Worm (Caenorhabditis elegans) whole organism, late embryonic: ENCODE results near the gene T13C5.9.

Experiments used
- C08G9.2 ChIP-seq: sonication (generic microtip); optimal IDR thresholded peaks from 2 replicates; lab custom pipeline; 2016; ENCODE audit warnings: mild to moderate bottlenecking, missing genetic modification characterization, moderate library complexity, missing compliant biosample characterization
- C38D4.7 ChIP-seq: fragments of 200-800 bp; sonication (Bioruptor generic); optimal IDR thresholded peaks from 2 replicates; lab custom pipeline; 2018; ENCODE audit warnings: mild to moderate bottlenecking, missing genetic modification characterization, moderate library complexity, missing compliant biosample characterization
- K02D7.2 ChIP-seq: sonication (generic microtip); optimal IDR thresholded peaks from 2 replicates; lab custom pipeline; 2017; ENCODE audit warnings: mild to moderate bottlenecking, missing genetic modification characterization, missing compliant biosample characterization
- T23F11.4 ChIP-seq: fragments of 200-800 bp; sonication (Bioruptor generic); optimal IDR thresholded peaks from 2 replicates; lab custom pipeline; 2018; ENCODE audit warnings: mild to moderate bottlenecking, missing genetic modification characterization, missing compliant biosample characterization
- Y22D7AL.16 ChIP-seq: sonication (generic microtip); optimal IDR thresholded peaks from 2 replicates; lab custom pipeline; 2016; ENCODE audit warnings: missing genetic modification characterization, missing compliant biosample characterization
- ahr-1 ChIP-seq: sonication (generic microtip); optimal IDR thresholded peaks from 2 replicates; lab custom pipeline; 2016; ENCODE audit warnings: missing genetic modification characterization, missing compliant biosample characterization
- ama-1 ChIP-seq: fragments of 150-350 bp; optimal IDR thresholded peaks from 2 replicates; lab custom pipeline; 2014
- ceh-19 ChIP-seq: fragments of 200-800 bp; sonication (Bioruptor generic); optimal IDR thresholded peaks from 2 replicates; lab custom pipeline; 2018; ENCODE audit warnings: mild to moderate bottlenecking, missing genetic modification characterization, missing compliant biosample characterization
- ceh-2 ChIP-seq: sonication (generic microtip); optimal IDR thresholded peaks from 2 replicates; lab custom pipeline; 2016; ENCODE audit warnings: missing genotype, missing genetic modification characterization, missing compliant biosample characterization
- ceh-22 ChIP-seq: sonication (generic microtip); optimal IDR thresholded peaks from 2 replicates; lab custom pipeline; 2017; ENCODE audit warnings: missing biosample characterization, missing genetic modification characterization
- ceh-24 ChIP-seq: sonication (generic microtip); optimal IDR thresholded peaks from 2 replicates; lab custom pipeline; 2016; ENCODE audit warnings: mild to moderate bottlenecking, missing genetic modification characterization, missing compliant biosample characterization
- ceh-31 ChIP-seq: sonication (generic microtip); optimal IDR thresholded peaks from 2 replicates; lab custom pipeline; 2016; ENCODE audit warnings: missing genetic modification characterization, missing compliant biosample characterization
- ceh-34 ChIP-seq: sonication (generic microtip); optimal IDR thresholded peaks from 2 replicates; lab custom pipeline; 2016; ENCODE audit warnings: mild to moderate bottlenecking, missing genetic modification characterization, missing compliant biosample characterization
- ceh-45 ChIP-seq: fragments of 200-800 bp; sonication (Bioruptor generic); IDR thresholded peaks from 2 replicates; pipeline ENCODE4 v1.3.6; 2022; ENCODE audit warnings: missing genetic modification reagents, missing genetic modification characterization, missing compliant biosample characterization
- ceh-48 ChIP-seq: sonication (generic microtip); optimal IDR thresholded peaks from 2 replicates; lab custom pipeline; 2016; ENCODE audit warnings: missing genetic modification characterization, inconsistent platforms, missing compliant biosample characterization
- ceh-6 ChIP-seq: fragments of 200-800 bp; sonication (Bioruptor generic); optimal IDR thresholded peaks from 2 replicates; lab custom pipeline; 2018; ENCODE audit warnings: mild to moderate bottlenecking, missing genetic modification characterization, missing compliant biosample characterization
- ceh-9 ChIP-seq: sonication (generic microtip); optimal IDR thresholded peaks from 2 replicates; lab custom pipeline; 2016; ENCODE audit warnings: mild to moderate bottlenecking, missing genetic modification characterization, inconsistent platforms, missing compliant biosample characterization
- che-1 ChIP-seq: sonication (generic microtip); optimal IDR thresholded peaks from 2 replicates; lab custom pipeline; 2016; ENCODE audit warnings: mild to moderate bottlenecking, missing genetic modification characterization, missing compliant biosample characterization
- dmd-4 ChIP-seq: sonication (generic microtip); optimal IDR thresholded peaks from 2 replicates; lab custom pipeline; 2016; ENCODE audit warnings: borderline replicate concordance, missing genetic modification characterization, missing compliant biosample characterization
- dve-1 ChIP-seq: sonication (generic microtip); optimal IDR thresholded peaks from 2 replicates; lab custom pipeline; 2017; ENCODE audit warnings: antibody characterized with exemption, mild to moderate bottlenecking, missing genetic modification characterization, missing compliant biosample characterization
- elt-2 ChIP-seq: sonication (generic microtip); optimal IDR thresholded peaks from 2 replicates; lab custom pipeline; 2016; ENCODE audit warnings: missing genetic modification reagents, missing genetic modification characterization, missing compliant biosample characterization
- elt-4 ChIP-seq: sonication (generic microtip); optimal IDR thresholded peaks from 2 replicates; lab custom pipeline; 2016; ENCODE audit warnings: missing genetic modification characterization, missing compliant biosample characterization
- ets-4 ChIP-seq: sonication (generic microtip); optimal IDR thresholded peaks from 2 replicates; lab custom pipeline; 2016; ENCODE audit warnings: missing genetic modification characterization, missing compliant biosample characterization
- eyg-1 ChIP-seq: sonication (generic microtip); optimal IDR thresholded peaks from 2 replicates; lab custom pipeline; 2016; ENCODE audit warnings: missing genotype, missing genetic modification characterization, missing compliant biosample characterization
- fax-1 ChIP-seq: sonication (generic microtip); optimal IDR thresholded peaks from 2 replicates; lab custom pipeline; 2016; ENCODE audit warnings: missing genotype, missing genetic modification characterization, missing compliant biosample characterization
- fkh-10 ChIP-seq: fragments of 150-350 bp; optimal IDR thresholded peaks from 2 replicates; lab custom pipeline; 2014; ENCODE audit warnings: missing biosample characterization, missing genetic modification reagents, missing genetic modification characterization
- gmeb-2 ChIP-seq: sonication (generic microtip); optimal IDR thresholded peaks from 2 replicates; lab custom pipeline; 2016; ENCODE audit warnings: missing genetic modification characterization, inconsistent platforms, missing compliant biosample characterization
- hlh-13 ChIP-seq: fragments of 200-800 bp; sonication (Bioruptor generic); optimal IDR thresholded peaks from 2 replicates; lab custom pipeline; 2018; ENCODE audit warnings: mild to moderate bottlenecking, missing genetic modification characterization, missing compliant biosample characterization
- hlh-30 ChIP-seq: sonication (generic microtip); optimal IDR thresholded peaks from 2 replicates; lab custom pipeline; 2017; ENCODE audit warnings: antibody characterized with exemption, missing genetic modification characterization, missing compliant biosample characterization; ENCODE audit not compliant: insufficient read depth
- hlh-6 ChIP-seq: sonication (generic microtip); optimal IDR thresholded peaks from 2 replicates; lab custom pipeline; 2016; ENCODE audit warnings: missing genotype, missing genetic modification characterization, missing compliant biosample characterization
- hlh-8 ChIP-seq: sonication (generic microtip); optimal IDR thresholded peaks from 2 replicates; lab custom pipeline; 2016; ENCODE audit warnings: missing genotype, missing genetic modification characterization, missing compliant biosample characterization
- lim-6 ChIP-seq: sonication (generic microtip); optimal IDR thresholded peaks from 2 replicates; lab custom pipeline; 2016; ENCODE audit warnings: missing genetic modification characterization, missing compliant biosample characterization
- lin-11 ChIP-seq: fragments of 200-800 bp; sonication (Bioruptor generic); optimal IDR thresholded peaks from 2 replicates; lab custom pipeline; 2018; ENCODE audit warnings: mild to moderate bottlenecking, missing genetic modification characterization, missing compliant biosample characterization
- madf-2 ChIP-seq: sonication (generic microtip); optimal IDR thresholded peaks from 2 replicates; lab custom pipeline; 2017; ENCODE audit warnings: missing genetic modification characterization, missing compliant biosample characterization
- mec-3 ChIP-seq: sonication (generic microtip); optimal IDR thresholded peaks from 2 replicates; lab custom pipeline; 2016; ENCODE audit warnings: borderline replicate concordance, missing genetic modification characterization, missing compliant biosample characterization
- nfya-1 ChIP-seq: sonication (generic microtip); optimal IDR thresholded peaks from 2 replicates; lab custom pipeline; 2017; ENCODE audit warnings: missing genetic modification characterization, mild to moderate bottlenecking, missing compliant biosample characterization, antibody characterized with exemption, moderate library complexity
- npax-4 ChIP-seq: sonication (generic microtip); optimal IDR thresholded peaks from 2 replicates; lab custom pipeline; 2016; ENCODE audit warnings: missing genetic modification characterization, missing compliant biosample characterization
- pag-3 ChIP-seq: sonication (generic microtip); optimal IDR thresholded peaks from 2 replicates; lab custom pipeline; 2016; ENCODE audit warnings: missing compliant biosample characterization, missing genetic modification characterization, borderline replicate concordance
- pat-9 ChIP-seq: fragments of 200-800 bp; sonication (Bioruptor generic); optimal IDR thresholded peaks from 2 replicates; lab custom pipeline; 2018; ENCODE audit warnings: mild to moderate bottlenecking, missing genetic modification characterization, moderate library complexity, missing compliant biosample characterization
- pax-1 ChIP-seq: fragments of 150-350 bp; optimal IDR thresholded peaks from 2 replicates; lab custom pipeline; 2014; ENCODE audit warnings: missing biosample characterization, missing genetic modification characterization
- pha-2 ChIP-seq: sonication (generic microtip); optimal IDR thresholded peaks from 2 replicates; lab custom pipeline; 2017; ENCODE audit warnings: mild to moderate bottlenecking, missing genetic modification characterization, missing compliant biosample characterization
- pha-4 ChIP-seq: fragments of 150-350 bp; optimal IDR thresholded peaks from 2 replicates; lab custom pipeline; 2018; ENCODE audit warnings: missing biosample characterization, missing genetic modification reagents, missing genetic modification characterization
- pros-1 ChIP-seq: fragments of 150-350 bp; optimal IDR thresholded peaks from 2 replicates; lab custom pipeline; 2014; ENCODE audit warnings: missing biosample characterization, missing genetic modification reagents, missing genetic modification characterization
- ref-2 ChIP-seq: sonication (generic microtip); optimal IDR thresholded peaks from 2 replicates; lab custom pipeline; 2016; ENCODE audit warnings: missing genetic modification characterization, missing compliant biosample characterization
- rnt-1 ChIP-seq: sonication (generic microtip); optimal IDR thresholded peaks from 2 replicates; lab custom pipeline; 2016; ENCODE audit warnings: missing genetic modification characterization, missing compliant biosample characterization
- sdc-2 ChIP-seq: sonication (generic microtip); optimal IDR thresholded peaks from 2 replicates; lab custom pipeline; 2016; ENCODE audit warnings: missing genotype, missing genetic modification characterization, missing compliant biosample characterization
- sox-2 ChIP-seq: fragments of 200-800 bp; sonication (Bioruptor generic); IDR thresholded peaks from 2 replicates; pipeline ENCODE4 v1.3.6; 2022; ENCODE audit warnings: missing genetic modification reagents, missing genetic modification characterization, missing compliant biosample characterization
- sox-4 ChIP-seq: sonication (generic microtip); optimal IDR thresholded peaks from 2 replicates; lab custom pipeline; 2017; ENCODE audit warnings: mild to moderate bottlenecking, missing genetic modification characterization, inconsistent platforms, missing compliant biosample characterization
- syd-9 ChIP-seq: sonication (generic microtip); optimal IDR thresholded peaks from 2 replicates; lab custom pipeline; 2016; ENCODE audit warnings: mild to moderate bottlenecking, missing genetic modification characterization, moderate library complexity, missing compliant biosample characterization
- tbx-2 ChIP-seq: sonication (generic microtip); optimal IDR thresholded peaks from 2 replicates; lab custom pipeline; 2016; ENCODE audit warnings: missing genetic modification characterization, missing compliant biosample characterization
- tbx-7 ChIP-seq: sonication (generic microtip); optimal IDR thresholded peaks from 2 replicates; lab custom pipeline; 2016; ENCODE audit warnings: missing genotype, missing genetic modification characterization, missing compliant biosample characterization
- unc-55 ChIP-seq: sonication (generic microtip); optimal IDR thresholded peaks from 2 replicates; lab custom pipeline; 2017; ENCODE audit warnings: missing biosample characterization, missing genetic modification reagents, missing genetic modification characterization
- ztf-16 ChIP-seq: sonication (generic microtip); optimal IDR thresholded peaks from 2 replicates; lab custom pipeline; 2017; ENCODE audit warnings: missing genetic modification characterization, missing compliant biosample characterization

Gene T13C5.9

DNA sequence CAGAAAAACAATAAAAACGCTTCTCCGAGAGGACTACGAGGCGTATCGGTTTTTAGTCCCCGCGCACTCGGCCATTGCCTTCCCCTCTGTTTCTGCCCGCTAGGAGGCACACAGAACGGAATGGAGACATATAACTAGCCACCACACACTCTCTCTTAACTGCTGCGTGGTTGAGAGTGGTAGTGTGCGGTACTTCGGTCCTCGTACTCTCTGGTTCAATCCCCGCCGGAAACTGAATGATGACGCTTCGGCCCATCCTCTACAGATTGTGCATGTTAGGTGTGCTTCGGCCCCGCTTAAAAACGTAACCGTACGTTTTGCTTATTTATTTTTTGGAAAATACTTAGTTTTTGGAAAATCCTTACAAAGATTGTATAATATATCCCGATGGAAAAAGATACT lies 17.6 kb downstream of the T13C5.9 start, which contains the start of gene T13C5.6:
TSS of gene T13C5.6 (minus strand) at position 1 of the 402 bp plus-strand sequence.
- TF ChIP-seq npax-4 (peak; percentile 94), pat-9 (tag; lab: Kevin White, UChicago) (peak; percentile 98), hlh-30 (tag; lab: Kevin White, UChicago) (peak; percentile 62), madf-2 (peak; percentile 95), K02D7.2 (peak; percentile 93), dmd-4 (peak; percentile 96), pax-1 (tag; lab: Kevin White, UChicago) (no peak), tbx-7 (tag; lab: Kevin White, UChicago) (peak; percentile 89), pag-3 (tag; lab: Kevin White, UChicago) (peak; percentile 96), Y22D7AL.16 (tag; lab: Kevin White, UChicago) (peak; percentile 95), che-1 (tag; lab: Kevin White, UChicago) (peak; percentile 95), ztf-16 (tag; lab: Kevin White, UChicago) (peak; percentile 98), ceh-45 (GFP tag; lab: Robert Waterston, UW) (peak; percentile 92), lin-11 (tag; lab: Kevin White, UChicago) (peak; percentile 92), sox-2 (GFP tag; lab: Robert Waterston, UW) (peak; percentile 96), elt-2 (tag; lab: Kevin White, UChicago) (peak; percentile 98), rnt-1 (peak; percentile 98), pha-2 (tag; lab: Kevin White, UChicago) (peak; percentile 95), ets-4 (tag; lab: Kevin White, UChicago) (peak; percentile 96), ceh-9 (tag; lab: Kevin White, UChicago) (peak; percentile 96), hlh-6 (tag; lab: Kevin White, UChicago) (peak; percentile 98), ceh-34 (tag; lab: Kevin White, UChicago) (peak; percentile 98), sdc-2 (tag; lab: Kevin White, UChicago) (peak; percentile 94), ceh-19 (peak; percentile 97), syd-9 (tag; lab: Kevin White, UChicago) (peak; percentile 97), hlh-13 (GFP tag; lab: Kevin White, UChicago) (peak; percentile 96), hlh-8 (tag; lab: Kevin White, UChicago) (peak; percentile 97), lim-6 (tag; lab: Kevin White, UChicago) (peak; percentile 96), eyg-1 (peak; percentile 97), ceh-31 (tag; lab: Kevin White, UChicago) (peak; percentile 97), C38D4.7 (GFP tag; lab: Kevin White, UChicago) (peak; percentile 94), ceh-2 (tag; lab: Kevin White, UChicago) (peak; percentile 98), ceh-48 (tag; lab: Kevin White, UChicago) (peak; percentile 93), mec-3 (tag; lab: Kevin White, UChicago) (peak; percentile 97), ceh-6 (peak; percentile 98), elt-4 (tag; lab: Kevin White, UChicago) (peak; percentile 95), gmeb-2 (peak; percentile 98), ref-2 (tag; lab: Kevin White, UChicago) (peak; percentile 98), unc-55 (peak; percentile 47), fax-1 (tag; lab: Kevin White, UChicago) (peak; percentile 97), ama-1 (lab: Kevin White, UChicago) (no peak), dve-1 (peak; percentile 94), ahr-1 (tag; lab: Kevin White, UChicago) (peak; percentile 93), ceh-24 (tag; lab: Kevin White, UChicago) (peak; percentile 96), sox-4 (tag; lab: Kevin White, UChicago) (peak; percentile 99), C08G9.2 (tag; lab: Kevin White, UChicago) (peak; percentile 95), T23F11.4 (GFP tag; lab: Kevin White, UChicago) (peak; percentile 97), pros-1 (tag; lab: Kevin White, UChicago) (peak; percentile 66), tbx-2 (tag; lab: Kevin White, UChicago) (peak; percentile 98), ceh-22 (tag; lab: Kevin White, UChicago) (peak; percentile 58), fkh-10 (GFP tag; lab: Kevin White, UChicago) (peak; percentile 82), nfya-1 (peak; percentile 86), pha-4 (tag; lab: Kevin White, UChicago) (no peak)
